Fruit fly (Drosophila melanogaster) whole organism, wandering third instar larva: ENCODE measurements around the gene Cyp4c3.

Experiments
- Abd-B ChIP-seq: fragments of >200 bp; optimal IDR thresholded peaks from 2 replicates; lab custom pipeline; 2017; ENCODE audit warnings: missing biosample characterization, missing genetic modification characterization
- CG32264 ChIP-seq: fragments of 200-800 bp; sonication (Bioruptor generic); optimal IDR thresholded peaks from 2 replicates; lab custom pipeline; 2016; ENCODE audit warnings: missing biosample characterization, missing genetic modification characterization
- CrebA ChIP-seq: fragments of 200-800 bp; sonication (Bioruptor generic); optimal IDR thresholded peaks from 2 replicates; lab custom pipeline; 2016; ENCODE audit warnings: missing biosample characterization, mild to moderate bottlenecking, missing genetic modification characterization, borderline replicate concordance
- Dfd ChIP-seq: fragments of >200 bp; optimal IDR thresholded peaks from 2 replicates; lab custom pipeline; 2017; ENCODE audit warnings: missing biosample characterization, missing genetic modification characterization
- GATAd ChIP-seq: sonication (Bioruptor generic); optimal IDR thresholded peaks from 2 replicates; lab custom pipeline; 2016; ENCODE audit warnings: missing biosample characterization, missing genetic modification characterization
- HLH106 ChIP-seq: fragments of 200-800 bp; optimal IDR thresholded peaks from 3 replicates; lab custom pipeline; 2019; ENCODE audit warnings: missing biosample characterization, mild to moderate bottlenecking, missing genetic modification characterization, moderate library complexity
- Hnf4 ChIP-seq: fragments of 200-800 bp; sonication (Bioruptor generic); optimal IDR thresholded peaks from 2 replicates; lab custom pipeline; 2016; ENCODE audit warnings: missing biosample characterization, mild to moderate bottlenecking, missing genetic modification characterization
- Hr78 ChIP-seq: fragments of >200 bp; optimal IDR thresholded peaks from 2 replicates; lab custom pipeline; 2017; ENCODE audit warnings: missing biosample characterization, missing genetic modification characterization
- Hr83 ChIP-seq: fragments of 200-300 bp; sonication (Bioruptor generic); optimal IDR thresholded peaks from 2 replicates; lab custom pipeline; 2016; ENCODE audit warnings: missing biosample characterization, mild to moderate bottlenecking, missing genetic modification characterization, moderate library complexity; ENCODE audit not compliant: poor library complexity, severe bottlenecking
- Jra ChIP-seq: sonication (Bioruptor generic); optimal IDR thresholded peaks from 2 replicates; lab custom pipeline; 2016; ENCODE audit warnings: missing biosample characterization, missing genetic modification characterization
- Mio ChIP-seq: sonication (Bioruptor generic); optimal IDR thresholded peaks from 2 replicates; lab custom pipeline; 2016; ENCODE audit warnings: missing biosample characterization, missing genetic modification characterization
- Myc ChIP-seq: fragments of >200 bp; optimal IDR thresholded peaks from 2 replicates; lab custom pipeline; 2017
- N ChIP-seq: fragments of >200 bp; optimal IDR thresholded peaks from 2 replicates; lab custom pipeline; 2018; ENCODE audit warnings: missing biosample characterization, missing external identifiers, missing genetic modification characterization
- OdsH ChIP-seq: fragments of 200-800 bp; sonication (Bioruptor generic); optimal IDR thresholded peaks from 2 replicates; lab custom pipeline; 2016; ENCODE audit warnings: missing biosample characterization, mild to moderate bottlenecking, missing genetic modification characterization
- Rel ChIP-seq, 2 experiments: fragments of 200-800 bp; sonication (Bioruptor generic) in 1 of 2; optimal IDR thresholded peaks; 2 replicates in 1 of 2; 3 replicates in 1 of 2; lab custom pipeline; 2016 to 2019; ENCODE audit warnings: mild to moderate bottlenecking in 2 of 2, missing biosample characterization in 2 of 2, missing genetic modification characterization in 2 of 2, moderate library complexity in 1 of 2
- Vsx2 ChIP-seq: fragments of 200-300, 225-300 bp; sonication (Bioruptor generic); optimal IDR thresholded peaks from 2 replicates; lab custom pipeline; 2018; ENCODE audit warnings: missing biosample characterization, missing genetic modification characterization; ENCODE audit not compliant: partially characterized antibody
- br ChIP-seq: fragments of 200-800 bp; sonication (Bioruptor generic); optimal IDR thresholded peaks from 2 replicates; lab custom pipeline; 2016; ENCODE audit warnings: missing biosample characterization, missing genetic modification characterization
- dl ChIP-seq, 2 experiments: fragments of 175-275, 200-275 bp in 1 of 2; fragments of 200-275 bp in 1 of 2; sonication (Bioruptor generic); optimal IDR thresholded peaks; lab custom pipeline; 2018; ENCODE audit warnings: mild to moderate bottlenecking in 2 of 2, missing biosample characterization in 2 of 2, missing genetic modification characterization in 2 of 2, moderate library complexity in 2 of 2; ENCODE audit not compliant: partially characterized antibody in 2 of 2, insufficient read depth in 1 of 2
- dmrt93B ChIP-seq: fragments of 200-800 bp; sonication (Bioruptor generic); optimal IDR thresholded peaks from 2 replicates; lab custom pipeline; 2018; ENCODE audit warnings: missing biosample characterization, mild to moderate bottlenecking, missing genetic modification characterization
- ey ChIP-seq: fragments of 200-800 bp; sonication (Bioruptor generic); optimal IDR thresholded peaks from 2 replicates; lab custom pipeline; 2016; ENCODE audit warnings: missing biosample characterization, missing genetic modification characterization
- foxo ChIP-seq, 2 experiments: fragments of 200-800 bp; sonication (Bioruptor generic); optimal IDR thresholded peaks; 2 replicates in 1 of 2; 3 replicates in 1 of 2; lab custom pipeline; 2016 to 2017; ENCODE audit warnings: missing biosample characterization in 2 of 2, missing genetic modification characterization in 2 of 2
- fru ChIP-seq: fragments of 200-800 bp; sonication (Bioruptor generic); optimal IDR thresholded peaks from 3 replicates; lab custom pipeline; 2016; ENCODE audit warnings: missing biosample characterization, mild to moderate bottlenecking, missing genetic modification characterization
- h ChIP-seq: fragments of 200-800 bp; sonication (Bioruptor generic); optimal IDR thresholded peaks from 3 replicates; lab custom pipeline; 2016; ENCODE audit warnings: missing biosample characterization, mild to moderate bottlenecking, missing genetic modification characterization
- jim ChIP-seq: fragments of 175-275, 200-325 bp; sonication (Bioruptor generic); optimal IDR thresholded peaks from 2 replicates; lab custom pipeline; 2016; ENCODE audit warnings: missing biosample characterization, mild to moderate bottlenecking, missing genetic modification characterization
- lola ChIP-seq: fragments of >200 bp; optimal IDR thresholded peaks from 2 replicates; lab custom pipeline; 2017; ENCODE audit warnings: missing biosample characterization, missing genetic modification characterization
- pan ChIP-seq: fragments of >200 bp; optimal IDR thresholded peaks from 2 replicates; lab custom pipeline; 2017
- psq ChIP-seq: fragments of 200-800 bp; sonication (Bioruptor generic); optimal IDR thresholded peaks from 3 replicates; lab custom pipeline; 2017; ENCODE audit warnings: missing biosample characterization, mild to moderate bottlenecking, missing genetic modification characterization, moderate library complexity
- rgr ChIP-seq: fragments of 200-800 bp; sonication (Bioruptor generic); optimal IDR thresholded peaks from 3 replicates; lab custom pipeline; 2016; ENCODE audit warnings: missing biosample characterization, mild to moderate bottlenecking, missing genetic modification characterization
- sage ChIP-seq: fragments of 200-800 bp; sonication (Bioruptor generic); optimal IDR thresholded peaks from 2 replicates; lab custom pipeline; 2016; ENCODE audit warnings: missing biosample characterization, mild to moderate bottlenecking, missing genetic modification characterization
- sv ChIP-seq: fragments of 200-800 bp; sonication (Bioruptor generic); optimal IDR thresholded peaks from 3 replicates; lab custom pipeline; 2016; ENCODE audit warnings: missing biosample characterization, missing genetic modification characterization
- tai ChIP-seq: sonication (Bioruptor generic); optimal IDR thresholded peaks from 2 replicates; lab custom pipeline; 2016; ENCODE audit warnings: missing biosample characterization, missing genetic modification characterization
- usp ChIP-seq: fragments of >200 bp; optimal IDR thresholded peaks from 2 replicates; lab custom pipeline; 2017; ENCODE audit warnings: missing biosample characterization, missing genetic modification characterization
- woc ChIP-seq: sonication (Bioruptor generic); optimal IDR thresholded peaks from 2 replicates; lab custom pipeline; 2016; ENCODE audit warnings: missing biosample characterization, mild to moderate bottlenecking, missing genetic modification characterization

Gene Cyp4c3

DNA sequence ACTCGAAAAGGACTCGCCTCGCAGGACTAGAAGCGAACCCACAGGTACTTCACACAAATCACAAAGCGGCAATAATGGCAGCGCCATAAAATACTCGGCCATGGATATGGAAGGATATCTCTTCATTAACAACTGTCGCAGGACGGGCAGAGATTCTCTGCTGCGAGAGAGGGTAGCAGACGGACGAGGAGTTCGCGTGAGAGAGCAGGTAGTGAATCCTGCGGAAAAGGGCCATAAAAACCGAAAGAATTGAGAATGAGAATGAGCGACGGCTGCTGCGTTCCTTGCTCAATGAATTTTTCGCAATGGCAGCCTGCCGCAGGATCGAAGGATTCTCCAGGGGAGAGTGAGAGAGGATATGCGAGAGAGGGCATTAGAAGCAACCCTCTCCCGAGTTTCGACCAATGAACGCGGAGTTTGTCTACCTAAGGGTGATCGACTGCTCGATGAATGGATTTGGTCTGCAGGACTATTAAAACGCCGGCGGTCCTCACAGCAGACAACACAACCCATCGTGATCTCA, 41.9 kb upstream of the Cyp4c3 start, which contains the start of gene tll:
tll (plus strand) TSS at position 473 of the 523 bp plus-strand sequence.
- no peak for TF ChIP-seq Hr78 (GFP tag; lab: Kevin White, UChicago)
- no peak for TF ChIP-seq Mio (GFP tag; lab: Kevin White, UChicago)
- TF ChIP-seq Vsx2 = no peak
- TF ChIP-seq foxo (GFP tag; optimal IDR thresholded peaks at IDR 0.05; lab: Kevin White, UChicago) = no peak
- TF ChIP-seq N (GFP tag; lab: Kevin White, UChicago) = no peak
- no peak for TF ChIP-seq Rel (GFP tag; optimal IDR thresholded peaks at IDR 0.05; lab: Kevin White, UChicago)
- no peak for TF ChIP-seq Rel (tag; optimal IDR thresholded peaks at IDR 0.05; lab: Kevin White, UChicago)
- TF ChIP-seq ey (GFP tag; lab: Kevin White, UChicago) = no peak
- no peak for TF ChIP-seq Jra (GFP tag; lab: Kevin White, UChicago)
- TF ChIP-seq Hr83 (GFP tag; lab: Kevin White, UChicago) = no peak
- no peak for TF ChIP-seq HLH106 (tag; lab: Kevin White, UChicago)
- no peak for TF ChIP-seq br (GFP tag; lab: Kevin White, UChicago)
- TF ChIP-seq h = no peak
- TF ChIP-seq Myc (lab: Kevin White, UChicago) = no peak
- TF ChIP-seq CrebA = no peak
- no peak for TF ChIP-seq woc
- no peak for TF ChIP-seq psq

DNA sequence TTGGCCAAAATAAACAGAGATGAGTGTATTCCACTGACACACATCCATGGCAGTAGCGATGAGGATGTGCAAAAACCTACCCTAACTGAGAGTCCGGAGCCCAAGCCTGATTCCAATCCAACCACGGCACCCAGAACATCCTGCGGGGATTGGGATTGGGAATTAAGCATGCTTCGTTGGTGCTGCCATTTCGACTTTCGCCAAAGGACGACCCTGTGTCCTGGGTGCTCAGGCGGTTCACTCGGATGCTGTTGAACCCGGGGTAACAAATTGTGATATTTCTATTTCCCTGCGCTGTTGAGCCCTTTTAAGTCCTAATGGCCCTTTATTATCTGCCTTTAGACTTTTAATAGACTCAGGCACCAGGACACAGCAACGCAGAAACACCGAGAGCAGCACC, 38.7 kb upstream of the Cyp4c3 start:
- TF ChIP-seq pan (lab: Kevin White, UChicago) (no peak), rgr (GFP tag; lab: Kevin White, UChicago) (no peak), sage (GFP tag; lab: Kevin White, UChicago) (no peak), Dfd (GFP tag; lab: Kevin White, UChicago) (no peak), CrebA (no peak), tai (GFP tag; lab: Kevin White, UChicago) (no peak), Abd-B (no peak), N (GFP tag; lab: Kevin White, UChicago) (no peak), HLH106 (tag; lab: Kevin White, UChicago) (no peak), ey (GFP tag; lab: Kevin White, UChicago) (no peak), Jra (GFP tag; lab: Kevin White, UChicago) (no peak), Mio (GFP tag; lab: Kevin White, UChicago) (no peak), br (GFP tag; lab: Kevin White, UChicago) (no peak), sv (GFP tag; lab: Kevin White, UChicago) (no peak), psq (no peak), fru (no peak), Rel (GFP tag; optimal IDR thresholded peaks at IDR 0.05; lab: Kevin White, UChicago) (no peak), Rel (tag; optimal IDR thresholded peaks at IDR 0.05; lab: Kevin White, UChicago) (no peak), OdsH (GFP tag; lab: Kevin White, UChicago) (no peak), GATAd (GFP tag; lab: Kevin White, UChicago) (no peak), foxo (GFP tag; optimal IDR thresholded peaks at IDR 0.05; lab: Kevin White, UChicago) (no peak)

DNA sequence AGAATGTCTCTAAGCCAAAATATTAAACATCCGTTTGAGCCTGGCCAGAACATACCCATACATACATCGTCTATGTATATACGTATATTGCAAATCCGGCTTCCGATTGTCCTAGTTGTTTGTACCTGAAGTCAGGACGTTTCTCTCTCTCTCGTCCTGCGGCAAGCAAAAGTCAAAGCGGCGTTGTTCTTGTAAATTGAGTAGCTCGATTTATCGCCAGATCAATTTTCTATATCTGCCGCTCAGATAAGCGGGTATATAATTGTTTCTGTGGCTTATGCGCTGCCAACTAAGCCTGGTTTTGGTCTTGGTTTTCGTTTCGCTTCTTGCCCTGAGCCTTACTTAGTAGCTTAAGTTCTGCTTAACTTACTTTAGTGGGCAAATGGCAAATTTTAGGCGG, 37.2 kb upstream of the Cyp4c3 start:
- no peak for TF ChIP-seq CrebA
- TF ChIP-seq dl (GFP tag; optimal IDR thresholded peaks at IDR 0.05; lab: Kevin White, UChicago; ENCODE audit: insufficient read depth in 1 of 2, partially characterized antibody in 2 of 2) = no peak
- TF ChIP-seq psq = no peak
- no peak for TF ChIP-seq Jra (GFP tag; lab: Kevin White, UChicago)
- no peak for TF ChIP-seq Dfd (GFP tag; lab: Kevin White, UChicago)
- no peak for TF ChIP-seq Hnf4 (GFP tag; lab: Kevin White, UChicago)
- no peak for TF ChIP-seq h
- TF ChIP-seq sv (GFP tag; lab: Kevin White, UChicago) = no peak
- TF ChIP-seq lola (GFP tag; lab: Kevin White, UChicago) = no peak
- no peak for TF ChIP-seq fru
- TF ChIP-seq Rel (GFP tag; optimal IDR thresholded peaks at IDR 0.05; lab: Kevin White, UChicago) = no peak
- TF ChIP-seq Rel (tag; optimal IDR thresholded peaks at IDR 0.05; lab: Kevin White, UChicago) = no peak
- no peak for TF ChIP-seq dmrt93B (GFP tag; lab: Kevin White, UChicago)
- TF ChIP-seq CG32264 (GFP tag; lab: Kevin White, UChicago) = no peak
- no peak for TF ChIP-seq br (GFP tag; lab: Kevin White, UChicago)
- no peak for TF ChIP-seq woc
- no peak for TF ChIP-seq GATAd (GFP tag; lab: Kevin White, UChicago)
- TF ChIP-seq sage (GFP tag; lab: Kevin White, UChicago) = no peak
- TF ChIP-seq, all 38 proteins: peak for 0

DNA sequence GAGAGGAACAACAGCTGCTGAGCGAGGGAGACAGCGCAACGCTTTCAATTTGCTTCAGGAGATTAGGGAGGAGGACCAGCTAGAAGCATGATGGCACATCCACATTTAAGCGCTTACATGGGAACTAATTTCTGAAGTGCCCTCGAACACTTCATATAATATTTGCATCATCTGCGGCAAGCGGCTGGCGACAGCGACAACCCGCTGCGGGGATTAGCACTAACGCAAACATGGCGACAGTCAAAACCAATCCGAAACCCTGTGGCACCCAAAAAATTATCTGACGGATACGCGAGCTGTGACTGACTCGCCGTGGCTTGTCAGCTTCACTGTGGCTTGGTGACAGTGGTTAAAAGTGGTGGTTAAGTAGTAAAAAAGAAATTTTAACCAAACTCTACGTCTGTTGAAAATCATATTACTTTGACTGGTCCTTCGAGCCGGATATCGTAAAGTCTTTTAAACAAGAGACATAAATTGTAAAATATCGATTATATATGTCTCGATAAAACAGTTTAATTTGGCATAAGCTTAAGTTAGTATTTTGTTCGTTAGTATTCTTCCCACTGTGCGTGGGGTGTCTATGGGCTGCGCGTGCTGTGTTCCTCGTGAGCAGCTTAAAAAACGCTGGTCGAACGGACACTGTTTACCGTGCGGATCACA, 33.8 kb upstream of the Cyp4c3 start:
- no peak for TF ChIP-seq jim
- TF ChIP-seq pan (lab: Kevin White, UChicago) = no peak
- TF ChIP-seq usp (GFP tag; lab: Kevin White, UChicago) = no peak
- TF ChIP-seq, all 38 proteins: peak for 0
